Fruit fly (Drosophila melanogaster): ENCODE measurements around the gene CG9287.

Gene CG9287

dm6 chr2L:8692426-8693180 lies 13.0 kb upstream of the CG9287 start (continued):
- no peak for TF ChIP-seq CG10147 (GFP tag; optimal IDR thresholded peaks at IDR 0.05)
- no peak for TF ChIP-seq HLH3B (GFP tag; IDR thresholded peaks at IDR 0.05)
- no peak for TF ChIP-seq fd102C (GFP tag; optimal IDR thresholded peaks at IDR 0.05)
- peak; percentile 52 for TF ChIP-seq Meics (GFP tag; optimal IDR thresholded peaks at IDR 0.05)
- no peak for TF ChIP-seq ac (GFP tag; optimal IDR thresholded peaks at IDR 0.05)
- 0 out of 2 replicates have a peak, but pooled peaks have one; percentile 29 for TF ChIP-seq CG16779 (GFP tag; IDR thresholded peaks at IDR 0.05)
- peak; percentile 18 for TF ChIP-seq ERR (GFP tag; optimal IDR thresholded peaks at IDR 0.05)
- no peak for TF ChIP-seq gsb-n (tag; optimal IDR thresholded peaks at IDR 0.05)
- TF ChIP-seq Gsc (GFP tag; IDR thresholded peaks at IDR 0.05) = no peak
- TF ChIP-seq Dek (tag; optimal IDR thresholded peaks at IDR 0.05) = peak; percentile 35
- peak; percentile 46; the same call in 2 of the 3 replicates for TF ChIP-seq row (GFP tag; IDR thresholded peaks at IDR 0.05)
- TF ChIP-seq twi (tag; optimal IDR thresholded peaks at IDR 0.05) = no peak
- TF ChIP-seq CG10267 (tag; optimal IDR thresholded peaks at IDR 0.05) = no peak
- no peak for TF ChIP-seq CG4282 (GFP tag; optimal IDR thresholded peaks at IDR 0.05)
- peak; percentile 45 for TF ChIP-seq PHDP (tag; optimal IDR thresholded peaks at IDR 0.05)
- 0 out of 2 replicates have a peak, but pooled peaks have one; percentile 8 for TF ChIP-seq CG11085 (GFP tag; IDR thresholded peaks at IDR 0.05)
- no peak for TF ChIP-seq Kr (GFP tag; optimal IDR thresholded peaks at IDR 0.05)
- TF ChIP-seq Hand (GFP tag; optimal IDR thresholded peaks at IDR 0.05) = peak; percentile 59
- TF ChIP-seq schlank (tag; optimal IDR thresholded peaks at IDR 0.05) = peak; percentile 70
- peak; percentile 40 for TF ChIP-seq CG7987 (GFP tag; optimal IDR thresholded peaks at IDR 0.05)
- no peak for TF ChIP-seq wdn (GFP tag; IDR thresholded peaks at IDR 0.05)
- TF ChIP-seq Lhr (GFP tag; optimal IDR thresholded peaks at IDR 0.05) = no peak
- TF ChIP-seq CG16863 (GFP tag; optimal IDR thresholded peaks at IDR 0.05) = no peak
- TF ChIP-seq CG6765 (GFP tag; optimal IDR thresholded peaks at IDR 0.05) = peak; percentile 47
- no peak for TF ChIP-seq CG8765 (GFP tag; IDR thresholded peaks at IDR 0.05)
- no peak for TF ChIP-seq CG3407 (GFP tag; optimal IDR thresholded peaks at IDR 0.05)
- no peak for TF ChIP-seq NC2α (GFP tag; optimal IDR thresholded peaks at IDR 0.05)
- no peak for TF ChIP-seq CG12659 (GFP tag; optimal IDR thresholded peaks at IDR 0.05)
- no peak for TF ChIP-seq CG7271 (tag; optimal IDR thresholded peaks at IDR 0.05)
- no peak for TF ChIP-seq ssp (GFP tag; IDR thresholded peaks at IDR 0.05)
- TF ChIP-seq C15 (GFP tag; IDR thresholded peaks at IDR 0.05) = no peak
- TF ChIP-seq Adf1 (GFP tag; IDR thresholded peaks at IDR 0.05) = peak; percentile 49; the same call in 1 of the 2 replicates
- TF ChIP-seq Sry-β (GFP tag; optimal IDR thresholded peaks at IDR 0.05) = no peak
- TF ChIP-seq Med (GFP tag) = peak; percentile 82
- no peak for TF ChIP-seq slp2 (GFP tag; optimal IDR thresholded peaks at IDR 0.05)
- TF ChIP-seq CG17568 (GFP tag; optimal IDR thresholded peaks at IDR 0.05) = peak; percentile 27
- TF ChIP-seq NK7.1 (GFP tag; optimal IDR thresholded peaks at IDR 0.05) = no peak
- no peak for TF ChIP-seq CG18262 (tag; optimal IDR thresholded peaks at IDR 0.05)
- no peak for TF ChIP-seq Xbp1 (GFP tag; optimal IDR thresholded peaks at IDR 0.05)
- peak; percentile 14 for TF ChIP-seq CG7786 (GFP tag; optimal IDR thresholded peaks at IDR 0.05)
- no peak for TF ChIP-seq pum (GFP tag; optimal IDR thresholded peaks at IDR 0.05)
- no peak for TF ChIP-seq Opbp (GFP tag; IDR thresholded peaks at IDR 0.05; ENCODE audit: partially characterized antibody)
- peak; percentile 5 for TF ChIP-seq CG7839 (tag; optimal IDR thresholded peaks at IDR 0.05)
- TF ChIP-seq Six4 (GFP tag; optimal IDR thresholded peaks at IDR 0.05) = no peak
- no peak for TF ChIP-seq CG10959 (GFP tag; IDR thresholded peaks at IDR 0.05)
- no peak for TF ChIP-seq HLHmδ (GFP tag; optimal IDR thresholded peaks at IDR 0.05)
- TF ChIP-seq CG17385 (GFP tag; optimal IDR thresholded peaks at IDR 0.05) = peak; percentile 51
- TF ChIP-seq E2f1 (GFP tag; IDR thresholded peaks at IDR 0.05) = no peak
- no peak for TF ChIP-seq CG4730 (GFP tag; IDR thresholded peaks at IDR 0.05)
- no peak for TF ChIP-seq CG6272 (GFP tag; IDR thresholded peaks at IDR 0.05)

Data from whole organism, embryonic.